Fruit fly (Drosophila melanogaster): ENCODE data around the gene Had1.
A peak's percentile ranks its signal among the peaks of the same experiment; 100 is the strongest.

Had1 gene

dm6 chrX:16288492-16288964 is 19.9 kb downstream of the Had1 start, which contains the start of the genes CG32576 and caz (continued):
- TF ChIP-seq CG11695 (GFP tag; IDR thresholded peaks at IDR 0.05) (no peak), kay (GFP tag; optimal IDR thresholded peaks at IDR 0.05) (no peak), ase (GFP tag; IDR thresholded peaks at IDR 0.05) (no peak), phol (tag; optimal IDR thresholded peaks at IDR 0.05) (peak; percentile 89), TFAM (GFP tag; optimal IDR thresholded peaks at IDR 0.05) (no peak), CG17802 (tag; optimal IDR thresholded peaks at IDR 0.05) (no peak), vfl (GFP tag; optimal IDR thresholded peaks at IDR 0.05) (peak; percentile 15), yki (optimal IDR thresholded peaks at IDR 0.05) (no peak), CG16863 (GFP tag; optimal IDR thresholded peaks at IDR 0.05) (no peak), Dref (GFP tag; IDR thresholded peaks at IDR 0.05) (peak; percentile 64), CG7987 (GFP tag; optimal IDR thresholded peaks at IDR 0.05) (no peak), CG6272 (GFP tag; IDR thresholded peaks at IDR 0.05) (no peak), NfI (GFP tag; optimal IDR thresholded peaks at IDR 0.05) (peak; percentile 40), CG18476 (GFP tag; optimal IDR thresholded peaks at IDR 0.05) (no peak), CG15514 (GFP tag; optimal IDR thresholded peaks at IDR 0.05) (peak; percentile 73), Optix (GFP tag; IDR thresholded peaks at IDR 0.05) (no peak), Mad (GFP tag; optimal IDR thresholded peaks at IDR 0.05) (no peak), dati (GFP tag; IDR thresholded peaks at IDR 0.05) (no peak), CG9609 (GFP tag; optimal IDR thresholded peaks at IDR 0.05) (no peak), gsb-n (tag; optimal IDR thresholded peaks at IDR 0.05) (peak; percentile 17), inv (GFP tag; IDR thresholded peaks at IDR 0.05; ENCODE audit: partially characterized antibody) (peak; percentile 67; the same call in 1 of the 2 replicates), unpg (GFP tag; optimal IDR thresholded peaks at IDR 0.05) (peak; percentile 31), HLH3B (GFP tag; IDR thresholded peaks at IDR 0.05) (no peak), sd (tag; optimal IDR thresholded peaks at IDR 0.05) (peak; percentile 81), croc (GFP tag; conservative IDR thresholded peaks at IDR 0.05) (no peak), psq (GFP tag; optimal IDR thresholded peaks at IDR 0.05) (no peak), CG32767 (GFP tag; IDR thresholded peaks at IDR 0.05) (0 out of 2 replicates have a peak, but pooled peaks have one; percentile 20), CG12299 (tag; optimal IDR thresholded peaks at IDR 0.05) (peak; percentile 22), Spps (tag; optimal IDR thresholded peaks at IDR 0.05) (no peak), Fer2 (tag; optimal IDR thresholded peaks at IDR 0.05) (peak; percentile 37), CG12219 (GFP tag; optimal IDR thresholded peaks at IDR 0.05) (no peak), Ptx1 (GFP tag; IDR thresholded peaks at IDR 0.05) (no peak), pfk (GFP tag; optimal IDR thresholded peaks at IDR 0.05) (peak; percentile 93), abd-A (tag; optimal IDR thresholded peaks at IDR 0.05) (no peak), sc (optimal IDR thresholded peaks at IDR 0.05) (no peak), sc (GFP tag; optimal IDR thresholded peaks at IDR 0.05) (no peak), ems (GFP tag; optimal IDR thresholded peaks at IDR 0.05) (no peak), so (GFP tag; IDR thresholded peaks at IDR 0.05) (no peak), Dip3 (GFP tag; optimal IDR thresholded peaks at IDR 0.05) (peak; percentile 7), CG9932 (GFP tag; IDR thresholded peaks at IDR 0.05) (no peak; the same call in none of the 2 replicates), Sry-δ (GFP tag; optimal IDR thresholded peaks at IDR 0.05) (peak; percentile 81), Antp (GFP tag; optimal IDR thresholded peaks at IDR 0.05) (peak; percentile 24), CG8281 (tag; optimal IDR thresholded peaks at IDR 0.05) (no peak), Sin3A (optimal IDR thresholded peaks at IDR 0.05) (peak; percentile 65), br (optimal IDR thresholded peaks at IDR 0.05) (no peak), Fer3 (tag; optimal IDR thresholded peaks at IDR 0.05) (no peak), pros (GFP tag; optimal IDR thresholded peaks at IDR 0.05) (no peak), Bdp1 (GFP tag; optimal IDR thresholded peaks at IDR 0.05) (no peak), CG8388 (GFP tag; optimal IDR thresholded peaks at IDR 0.05) (no peak), CG1529 (GFP tag; optimal IDR thresholded peaks at IDR 0.05) (peak; percentile 25), ERR (GFP tag; optimal IDR thresholded peaks at IDR 0.05) (no peak), CG7963 (GFP tag; IDR thresholded peaks at IDR 0.05; ENCODE audit: partially characterized antibody) (no peak), YL-1 (GFP tag; optimal IDR thresholded peaks at IDR 0.05) (peak; percentile 84)

Data from whole organism, embryonic.